Worm (Caenorhabditis elegans) whole organism, mixed stage, embryonic: ENCODE measurements around the gene gpx-4.

Experiments used
- elt-1 ChIP-seq: sonication (generic microtip); optimal IDR thresholded peaks from 2 replicates; lab custom pipeline; 2017; ENCODE audit warnings: missing genetic modification characterization, mild to moderate bottlenecking, missing compliant biosample characterization, antibody characterized with exemption, moderate library complexity, borderline replicate concordance; ENCODE audit not compliant: insufficient read depth
- mls-2 ChIP-seq: sonication (generic microtip); optimal IDR thresholded peaks from 2 replicates; lab custom pipeline; 2016; ENCODE audit warnings: mild to moderate bottlenecking, missing genetic modification characterization, moderate library complexity, missing compliant biosample characterization
- nhr-12 ChIP-seq: fragments of 150-350 bp; optimal IDR thresholded peaks from 2 replicates; lab custom pipeline; 2014; ENCODE audit warnings: missing biosample characterization, missing genetic modification characterization
- nhr-237 ChIP-seq: fragments of 150-350 bp; optimal IDR thresholded peaks from 2 replicates; lab custom pipeline; 2014; ENCODE audit warnings: missing biosample characterization, missing genetic modification characterization
- nhr-28 ChIP-seq: fragments of 150-350 bp; optimal IDR thresholded peaks from 2 replicates; lab custom pipeline; 2014; ENCODE audit warnings: missing biosample characterization, missing genetic modification characterization
- nhr-76 ChIP-seq: sonication (generic microtip); optimal IDR thresholded peaks from 2 replicates; lab custom pipeline; 2017; ENCODE audit warnings: missing biosample characterization, missing genetic modification characterization
- sem-2 ChIP-seq: fragments of 200-800 bp; sonication (Bioruptor generic); optimal IDR thresholded peaks from 2 replicates; lab custom pipeline; 2018; ENCODE audit warnings: mild to moderate bottlenecking, missing genetic modification characterization, missing compliant biosample characterization
- unc-39 ChIP-seq: fragments of 150-350 bp; optimal IDR thresholded peaks from 2 replicates; lab custom pipeline; 2014; ENCODE audit warnings: missing biosample characterization, missing genetic modification characterization
- zip-8 ChIP-seq: fragments of 150-350 bp; optimal IDR thresholded peaks from 2 replicates; lab custom pipeline; 2014; ENCODE audit warnings: missing biosample characterization, missing genetic modification characterization
- ztf-11 ChIP-seq: fragments of 150-350 bp; optimal IDR thresholded peaks from 2 replicates; lab custom pipeline; 2014; ENCODE audit warnings: missing biosample characterization, missing genetic modification characterization

ce11 chrIV:2710203-2710935 is 35.6 kb upstream of the gpx-4 start, which contains the start of gene Y94H6A.10:
- no peak for TF ChIP-seq sem-2
- no peak for TF ChIP-seq zip-8 (tag; lab: Kevin White, UChicago)
- TF ChIP-seq nhr-12 (tag; lab: Kevin White, UChicago): no peak
- TF ChIP-seq elt-1: no peak
- TF ChIP-seq ztf-11 (tag; lab: Kevin White, UChicago): no peak
- no peak for TF ChIP-seq unc-39 (tag; lab: Kevin White, UChicago)
- no peak for TF ChIP-seq nhr-76 (tag; lab: Kevin White, UChicago)
- TF ChIP-seq nhr-28: no peak
- no peak for TF ChIP-seq mls-2
- TF ChIP-seq nhr-237 (tag; lab: Kevin White, UChicago): no peak
